Worm (Caenorhabditis elegans) whole organism, early embryonic: ENCODE measurements around the gene Y75B12B.13.

Experiments used
- B0310.2 ChIP-seq: sonication (generic microtip); optimal IDR thresholded peaks from 2 replicates; lab custom pipeline; 2016; ENCODE audit warnings: mild to moderate bottlenecking, missing genetic modification characterization, missing compliant biosample characterization
- F13C5.2 ChIP-seq: sonication (generic microtip); optimal IDR thresholded peaks from 2 replicates; lab custom pipeline; 2017; ENCODE audit warnings: mild to moderate bottlenecking, missing genetic modification characterization, inconsistent platforms, missing compliant biosample characterization
- aly-1 ChIP-seq: sonication (generic microtip); optimal IDR thresholded peaks from 2 replicates; lab custom pipeline; 2016; ENCODE audit warnings: missing genetic modification characterization, missing compliant biosample characterization
- ama-1 ChIP-seq: fragments of 150-350 bp; optimal IDR thresholded peaks from 2 replicates; lab custom pipeline; 2014
- ceh-13 ChIP-seq: fragments of 200-800 bp; sonication (Bioruptor generic); optimal IDR thresholded peaks from 2 replicates; lab custom pipeline; 2018; ENCODE audit warnings: mild to moderate bottlenecking, missing genetic modification characterization, missing compliant biosample characterization
- ceh-36 ChIP-seq: sonication (generic microtip); optimal IDR thresholded peaks from 2 replicates; lab custom pipeline; 2016; ENCODE audit warnings: missing genetic modification characterization, inconsistent platforms, missing compliant biosample characterization
- ets-7 ChIP-seq: sonication (generic microtip); optimal IDR thresholded peaks from 2 replicates; lab custom pipeline; 2016; ENCODE audit warnings: missing genotype, missing genetic modification characterization, missing compliant biosample characterization
- flt-1 ChIP-seq: fragments of 200-800 bp; sonication (Bioruptor generic); IDR thresholded peaks from 2 replicates; pipeline ENCODE4 v1.3.6; 2022; ENCODE audit warnings: missing genetic modification characterization, missing compliant biosample characterization
- hmbx-1 ChIP-seq: sonication (generic microtip); optimal IDR thresholded peaks from 2 replicates; lab custom pipeline; 2016; ENCODE audit warnings: mild to moderate bottlenecking, missing genetic modification characterization, missing compliant biosample characterization
- hmg-4 ChIP-seq: fragments of 200-800 bp; sonication (Bioruptor generic); optimal IDR thresholded peaks from 2 replicates; lab custom pipeline; 2018; ENCODE audit warnings: mild to moderate bottlenecking, missing genetic modification characterization, missing compliant biosample characterization
- hnd-1 ChIP-seq: sonication (generic microtip); optimal IDR thresholded peaks from 2 replicates; lab custom pipeline; 2016; ENCODE audit warnings: missing genetic modification characterization, missing compliant biosample characterization
- pes-1 ChIP-seq: fragments of 200-800 bp; sonication (Bioruptor generic); IDR thresholded peaks from 2 replicates; pipeline ENCODE4 v1.3.6; 2022; ENCODE audit warnings: missing genetic modification reagents, missing genetic modification characterization, missing compliant biosample characterization
- scrt-1 ChIP-seq: fragments of 200-800 bp; sonication (Bioruptor generic); IDR thresholded peaks from 2 replicates; pipeline ENCODE4 v1.3.6; 2022; ENCODE audit warnings: missing genetic modification characterization, missing compliant biosample characterization
- sea-1 ChIP-seq: fragments of 200-800 bp; sonication (Bioruptor generic); conservative IDR thresholded peaks from 2 replicates; pipeline ENCODE4 v1.3.6; 2022; ENCODE audit warnings: missing genetic modification characterization, missing compliant biosample characterization
- tbx-11 ChIP-seq: fragments of 200-800 bp; sonication (Bioruptor generic); IDR thresholded peaks from 2 replicates; pipeline ENCODE4 v1.3.6; 2022; ENCODE audit warnings: missing genetic modification characterization, missing compliant biosample characterization
- tbx-37 ChIP-seq: fragments of 200-800 bp; sonication (Bioruptor generic); conservative IDR thresholded peaks from 2 replicates; pipeline ENCODE4 v1.3.6; 2022; ENCODE audit warnings: missing genetic modification reagents, missing genetic modification characterization, missing compliant biosample characterization
- tra-4 ChIP-seq: sonication (generic microtip); optimal IDR thresholded peaks from 2 replicates; lab custom pipeline; 2017; ENCODE audit warnings: missing genetic modification characterization, missing compliant biosample characterization

The Y75B12B.13 gene

DNA sequence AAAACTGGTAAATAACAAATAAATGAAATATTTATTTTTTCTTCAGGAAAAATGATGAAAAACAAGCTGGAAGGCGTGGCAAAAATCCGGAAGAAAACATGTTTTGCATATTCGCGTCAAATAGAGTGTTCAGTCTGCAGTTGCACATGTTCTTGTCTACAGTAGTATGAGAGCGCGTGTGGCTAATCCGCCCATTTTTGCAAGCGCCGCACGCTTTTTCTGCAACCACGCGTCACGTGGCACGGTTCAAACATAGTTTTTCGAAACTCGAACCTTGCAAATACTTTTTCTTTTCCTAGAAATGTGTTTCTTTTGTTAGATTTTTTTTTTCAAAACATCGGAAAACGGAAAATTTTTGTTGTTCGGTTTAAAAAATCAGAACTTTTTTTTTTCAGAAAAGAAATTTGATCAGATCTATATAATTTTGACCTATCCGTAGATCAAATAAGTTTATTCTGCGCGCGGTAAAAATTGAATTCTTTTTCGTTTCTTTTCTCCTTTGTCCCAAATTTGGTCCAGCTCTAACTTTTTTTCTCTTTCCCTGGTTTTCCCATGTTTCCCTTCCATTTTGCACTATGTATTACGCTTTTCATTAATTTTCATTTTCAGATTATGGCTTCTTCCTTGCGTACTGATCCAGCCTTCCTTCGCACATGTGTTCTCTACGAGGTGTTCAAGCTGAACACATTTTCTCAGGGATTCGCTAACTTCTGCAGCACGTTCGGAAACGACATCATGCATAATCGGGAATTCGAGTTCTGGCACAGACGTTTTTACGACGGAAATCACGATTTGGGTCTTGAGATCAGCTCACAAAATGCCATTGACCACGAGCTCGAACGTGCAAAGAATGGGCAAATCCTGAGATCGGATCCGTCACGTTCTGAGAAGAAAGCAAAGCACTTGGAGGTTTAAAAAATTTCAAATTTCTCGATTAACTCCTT, 9.4 kb downstream of the Y75B12B.13 start, which contains the start of gene Y75B12B.1:
TSS of gene Y75B12B.1 (plus strand) at position 603 of the 944 bp plus-strand sequence.
- TF ChIP-seq scrt-1 (GFP tag; lab: Robert Waterston, UW) (no peak), pes-1 (GFP tag; lab: Robert Waterston, UW) (no peak), ets-7 (tag; lab: Kevin White, UChicago) (no peak), hnd-1 (tag; lab: Kevin White, UChicago) (no peak), hmg-4 (GFP tag; lab: Kevin White, UChicago) (no peak), tbx-11 (GFP tag; lab: Robert Waterston, UW) (no peak), B0310.2 (tag; lab: Kevin White, UChicago) (no peak), F13C5.2 (tag; lab: Kevin White, UChicago) (no peak), hmbx-1 (tag; lab: Kevin White, UChicago) (no peak), aly-1 (tag; lab: Kevin White, UChicago) (no peak), ama-1 (no peak), ceh-13 (GFP tag; lab: Kevin White, UChicago) (no peak)

- TF ChIP-seq F13C5.2 (tag; lab: Kevin White, UChicago) (no peak), hmbx-1 (tag; lab: Kevin White, UChicago) (no peak), aly-1 (tag; lab: Kevin White, UChicago) (no peak), ets-7 (tag; lab: Kevin White, UChicago) (no peak)
These were observed 11.4 kb downstream of the Y75B12B.13 start, which contains the start of gene fbxa-84 for ce11 chrV:15182407-15182806. Gene fbxa-84 (plus strand): TSS chrV:15182440.

ce11 chrV:15181899-15182298, 11.9 kb downstream of the Y75B12B.13 start:
- TF ChIP-seq pes-1 (GFP tag; lab: Robert Waterston, UW) (no peak), ceh-13 (GFP tag; lab: Kevin White, UChicago) (no peak), hmbx-1 (tag; lab: Kevin White, UChicago) (no peak), flt-1 (no peak), tra-4 (tag; lab: Kevin White, UChicago) (no peak)

DNA sequence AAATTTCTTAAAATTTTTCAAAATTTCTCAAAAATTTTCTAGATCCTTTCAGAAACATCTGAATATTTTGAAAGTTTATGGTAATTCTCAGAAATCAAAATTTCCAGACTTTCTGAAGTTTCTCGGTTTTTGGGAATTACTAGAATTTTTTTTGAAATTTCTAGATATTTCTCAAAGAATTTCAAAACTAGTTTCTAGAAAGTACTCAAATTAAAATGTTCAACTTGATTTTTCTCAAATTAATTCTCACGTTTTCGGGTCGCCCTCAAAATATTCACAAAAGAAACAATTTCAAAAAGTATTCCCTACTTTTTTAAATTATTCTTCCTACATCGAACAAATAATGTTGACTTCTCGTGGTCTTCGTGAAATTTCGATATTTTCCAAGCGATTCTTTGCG, 14.1 kb downstream of the Y75B12B.13 start, which contains the start of gene T09F5.10:
TSS of gene T09F5.10 (plus strand) at position 301 of the 400 bp plus-strand sequence.
- TF ChIP-seq scrt-1 (GFP tag; lab: Robert Waterston, UW) (no peak), ama-1 (no peak), tbx-11 (GFP tag; lab: Robert Waterston, UW) (no peak), ceh-36 (tag; lab: Kevin White, UChicago) (no peak), aly-1 (tag; lab: Kevin White, UChicago) (no peak), sea-1 (GFP tag; lab: Robert Waterston, UW) (no peak), B0310.2 (tag; lab: Kevin White, UChicago) (no peak), tra-4 (tag; lab: Kevin White, UChicago) (no peak), hnd-1 (tag; lab: Kevin White, UChicago) (no peak)

ce11 chrV:15175459-15175858, 18.4 kb downstream of the Y75B12B.13 start, which contains the start of gene clec-47:
Gene clec-47 (plus strand): TSS chrV:15175759.
- TF ChIP-seq scrt-1 (GFP tag; lab: Robert Waterston, UW) (no peak), F13C5.2 (tag; lab: Kevin White, UChicago) (no peak), tra-4 (tag; lab: Kevin White, UChicago) (no peak), flt-1 (no peak), pes-1 (GFP tag; lab: Robert Waterston, UW) (no peak), sea-1 (GFP tag; lab: Robert Waterston, UW) (no peak), hmg-4 (GFP tag; lab: Kevin White, UChicago) (no peak), ama-1 (no peak), tbx-37 (GFP tag; lab: Robert Waterston, UW) (no peak), aly-1 (tag; lab: Kevin White, UChicago) (no peak), hnd-1 (tag; lab: Kevin White, UChicago) (no peak), ets-7 (tag; lab: Kevin White, UChicago) (no peak), tbx-11 (GFP tag; lab: Robert Waterston, UW) (no peak), ceh-13 (GFP tag; lab: Kevin White, UChicago) (no peak), B0310.2 (tag; lab: Kevin White, UChicago) (no peak), hmbx-1 (tag; lab: Kevin White, UChicago) (no peak)

DNA sequence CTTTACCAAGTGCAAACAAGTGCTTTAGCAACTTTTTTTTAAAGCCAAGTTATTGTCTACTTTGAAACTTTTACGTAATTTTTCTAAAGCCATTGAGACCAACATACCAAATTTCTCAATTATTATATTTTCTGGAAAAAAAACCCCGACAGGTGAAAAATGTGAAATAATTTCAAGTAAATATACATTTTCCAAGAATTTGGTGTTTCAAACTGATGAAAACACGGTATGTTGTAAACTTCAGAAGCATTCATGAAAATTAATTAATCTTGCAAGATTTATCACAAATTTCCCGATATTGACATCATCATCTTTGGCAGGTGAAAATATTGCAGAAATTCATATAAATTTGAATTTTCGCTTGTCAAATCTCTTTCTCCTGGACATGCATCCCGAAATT, 31.1 kb downstream of the Y75B12B.13 start, which contains the start of gene srz-11:
TSS of gene srz-11 (plus strand) at position 386 of the 400 bp plus-strand sequence.
- TF ChIP-seq ceh-36 (tag; lab: Kevin White, UChicago) (no peak), sea-1 (GFP tag; lab: Robert Waterston, UW) (no peak), hmg-4 (GFP tag; lab: Kevin White, UChicago) (no peak), pes-1 (GFP tag; lab: Robert Waterston, UW) (no peak), F13C5.2 (tag; lab: Kevin White, UChicago) (no peak), ets-7 (tag; lab: Kevin White, UChicago) (no peak), hmbx-1 (tag; lab: Kevin White, UChicago) (no peak), hnd-1 (tag; lab: Kevin White, UChicago) (no peak), B0310.2 (tag; lab: Kevin White, UChicago) (no peak), tbx-11 (GFP tag; lab: Robert Waterston, UW) (no peak), ceh-13 (GFP tag; lab: Kevin White, UChicago) (no peak), tra-4 (tag; lab: Kevin White, UChicago) (no peak)

- TF ChIP-seq pes-1 (GFP tag; lab: Robert Waterston, UW) (no peak), hmbx-1 (tag; lab: Kevin White, UChicago) (no peak), ets-7 (tag; lab: Kevin White, UChicago) (no peak), F13C5.2 (tag; lab: Kevin White, UChicago) (no peak), flt-1 (no peak), aly-1 (tag; lab: Kevin White, UChicago) (no peak), sea-1 (GFP tag; lab: Robert Waterston, UW) (no peak), tbx-11 (GFP tag; lab: Robert Waterston, UW) (no peak), hnd-1 (tag; lab: Kevin White, UChicago) (no peak), tbx-37 (GFP tag; lab: Robert Waterston, UW) (no peak), scrt-1 (GFP tag; lab: Robert Waterston, UW) (no peak), ceh-36 (tag; lab: Kevin White, UChicago) (no peak), B0310.2 (tag; lab: Kevin White, UChicago) (no peak), ama-1 (no peak), hmg-4 (GFP tag; lab: Kevin White, UChicago) (no peak), ceh-13 (GFP tag; lab: Kevin White, UChicago) (no peak)
These were observed 35.1 kb downstream of the Y75B12B.13 start, which contains the start of gene str-45 for ce11 chrV:15158691-15159090. Gene str-45 (plus strand): TSS chrV:15158991.
